Fruit fly (Drosophila melanogaster) whole organism, pupa: ENCODE results near the gene Tailor.

Source experiments
- CG10348 ChIP-seq: fragments of 200-800 bp; sonication (Bioruptor generic); IDR thresholded peaks from 2 replicates; pipeline ENCODE4 v1.3.6; 2022; ENCODE audit warnings: missing biosample characterization, missing genetic modification characterization
- CG13204 ChIP-seq: fragments of 200-800 bp; sonication (Bioruptor generic); optimal IDR thresholded peaks from 2 replicates; lab custom pipeline; 2018; ENCODE audit warnings: missing biosample characterization, mild to moderate bottlenecking, missing genetic modification characterization, moderate library complexity
- CG15710 ChIP-seq: fragments of 200-800 bp; sonication (Bioruptor generic); optimal IDR thresholded peaks from 2 replicates; lab custom pipeline; 2018; ENCODE audit warnings: missing biosample characterization, mild to moderate bottlenecking, missing genetic modification characterization, moderate library complexity
- CG34367 ChIP-seq: fragments of 200-800 bp; sonication (Bioruptor generic); optimal IDR thresholded peaks from 2 replicates; lab custom pipeline; 2018; ENCODE audit warnings: missing biosample characterization, mild to moderate bottlenecking, missing genetic modification characterization
- CG8159 ChIP-seq: fragments of 200-800 bp; sonication (Bioruptor generic); optimal IDR thresholded peaks from 3 replicates; lab custom pipeline; 2018; ENCODE audit warnings: missing biosample characterization, mild to moderate bottlenecking, missing genetic modification characterization, moderate library complexity
- CG8301 ChIP-seq: fragments of 200-800 bp; sonication (Bioruptor generic); optimal IDR thresholded peaks from 2 replicates; lab custom pipeline; 2018; ENCODE audit warnings: missing biosample characterization, mild to moderate bottlenecking, missing genetic modification characterization
- CG9948 ChIP-seq: fragments of 200-800 bp; sonication (Bioruptor generic); optimal IDR thresholded peaks from 2 replicates; lab custom pipeline; 2018; ENCODE audit warnings: missing biosample characterization, mild to moderate bottlenecking, missing genetic modification characterization, moderate library complexity
- D1 ChIP-seq: fragments of 200-800 bp; sonication (Bioruptor generic); optimal IDR thresholded peaks from 2 replicates; lab custom pipeline; 2018; ENCODE audit warnings: missing biosample characterization, mild to moderate bottlenecking, missing genetic modification characterization, moderate library complexity
- EcR ChIP-seq: fragments of 200-800 bp; sonication (Bioruptor generic); optimal IDR thresholded peaks from 3 replicates; lab custom pipeline; 2019; ENCODE audit warnings: missing biosample characterization, missing genetic modification characterization, mild to moderate bottlenecking, moderate library complexity, missing genetic modification reagents
- Ets98B ChIP-seq: fragments of 200-800 bp; sonication (Bioruptor generic); IDR thresholded peaks from 2 replicates; pipeline ENCODE4 v1.3.6; 2022; ENCODE audit warnings: missing biosample characterization, missing genetic modification characterization
- Pif1B ChIP-seq: fragments of 200-800 bp; sonication (Bioruptor generic); optimal IDR thresholded peaks from 3 replicates; lab custom pipeline; 2016; ENCODE audit warnings: missing biosample characterization, missing genetic modification characterization
- Snoo ChIP-seq: fragments of 200-800 bp; sonication (Bioruptor generic); optimal IDR thresholded peaks from 3 replicates; lab custom pipeline; 2017; ENCODE audit warnings: missing biosample characterization, mild to moderate bottlenecking, missing genetic modification characterization, inconsistent platforms
- gl ChIP-seq: fragments of 200-800 bp; sonication (Bioruptor generic); optimal IDR thresholded peaks from 2 replicates; lab custom pipeline; 2018; ENCODE audit warnings: missing biosample characterization, mild to moderate bottlenecking, missing genetic modification characterization
- rn ChIP-seq: fragments of 200-800 bp; sonication (Bioruptor generic); IDR thresholded peaks from 2 replicates; pipeline ENCODE4 v1.3.6; 2022; ENCODE audit warnings: missing biosample characterization, missing genetic modification characterization

Tailor gene

DNA sequence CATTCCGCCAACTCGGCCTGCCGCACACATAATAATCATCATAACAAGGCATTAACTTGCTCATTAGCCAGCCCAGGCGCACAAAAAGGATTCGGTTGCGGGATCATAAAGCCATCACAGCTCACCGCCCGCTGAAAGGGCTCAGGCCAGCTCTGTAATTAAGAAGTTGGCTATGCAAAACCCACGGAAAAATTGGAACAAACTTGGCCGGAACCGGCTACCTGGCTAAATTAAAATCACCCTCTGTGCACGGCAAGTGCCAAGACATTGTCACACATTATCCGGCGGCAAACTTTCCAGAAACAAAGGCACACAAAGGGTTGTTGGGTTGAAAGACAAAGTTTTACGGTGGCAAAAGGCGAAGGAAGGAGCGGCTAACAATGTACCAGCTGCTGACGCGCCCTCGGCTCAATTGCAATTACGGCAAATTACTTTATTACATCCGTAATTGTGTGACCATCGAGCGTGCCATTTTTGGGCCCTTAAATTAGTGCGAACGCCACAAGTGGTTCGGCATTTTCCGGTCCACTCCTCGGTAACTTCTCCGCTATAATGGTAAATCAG, 50.1 kb downstream of the Tailor start:
- TF ChIP-seq rn (no peak), D1 (tag; lab: Kevin White, UChicago) (no peak), CG10348 (GFP tag; lab: Robert Waterston, UW) (no peak)

DNA sequence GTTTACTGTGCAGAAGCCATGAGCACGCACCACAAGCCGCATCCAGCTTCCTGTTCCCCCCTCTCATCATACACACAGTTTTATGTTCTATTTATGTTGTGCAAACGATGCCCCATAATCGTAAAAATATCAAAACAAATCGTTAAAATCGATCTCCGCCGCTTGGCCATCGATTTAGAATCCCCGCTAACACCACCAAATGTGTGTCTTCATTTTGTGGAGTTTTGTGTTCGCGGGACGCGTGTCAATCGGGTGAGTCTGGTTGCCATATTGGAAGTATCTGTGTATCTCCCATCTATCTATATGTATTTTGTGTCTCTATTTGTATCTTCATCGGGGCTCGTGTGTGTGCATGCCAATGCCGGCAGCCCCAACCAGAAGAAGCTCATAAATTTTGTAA, 51.4 kb downstream of the Tailor start:
- TF ChIP-seq gl (tag; lab: Kevin White, UChicago) (no peak), CG8159 (tag; lab: Kevin White, UChicago) (no peak), EcR (GFP tag; lab: Kevin White, UChicago) (no peak), rn (no peak)

DNA sequence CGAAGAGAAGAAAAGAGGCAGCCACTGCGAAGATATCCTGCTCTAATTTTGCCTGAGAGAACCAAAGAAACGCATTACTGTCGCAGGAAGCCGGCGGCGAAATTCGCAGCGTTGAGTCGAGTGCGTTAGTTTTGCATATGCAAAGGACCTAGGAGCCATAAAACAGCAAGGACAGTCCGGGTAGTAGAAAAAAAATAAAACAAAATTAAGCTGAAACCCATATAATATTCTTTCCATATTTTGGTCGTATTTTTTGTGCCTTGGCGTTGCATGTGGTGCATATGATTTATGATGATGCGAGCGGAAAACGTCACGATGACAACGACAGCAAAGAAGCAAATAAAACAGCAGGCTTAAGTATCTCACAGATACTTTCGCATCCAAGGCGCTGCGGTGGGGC, 52.2 kb downstream of the Tailor start:
- TF ChIP-seq CG34367 (tag; lab: Kevin White, UChicago) (no peak), CG8301 (no peak), Pif1B (GFP tag; lab: Kevin White, UChicago) (no peak), CG10348 (GFP tag; lab: Robert Waterston, UW) (no peak), Ets98B (no peak), Snoo (tag; lab: Kevin White, UChicago) (no peak), CG15710 (tag; lab: Kevin White, UChicago) (no peak), CG9948 (tag; lab: Kevin White, UChicago) (no peak), CG13204 (GFP tag; lab: Kevin White, UChicago) (no peak)
